Fruit fly (Drosophila melanogaster): ENCODE results near the gene CG5521.

DNA sequence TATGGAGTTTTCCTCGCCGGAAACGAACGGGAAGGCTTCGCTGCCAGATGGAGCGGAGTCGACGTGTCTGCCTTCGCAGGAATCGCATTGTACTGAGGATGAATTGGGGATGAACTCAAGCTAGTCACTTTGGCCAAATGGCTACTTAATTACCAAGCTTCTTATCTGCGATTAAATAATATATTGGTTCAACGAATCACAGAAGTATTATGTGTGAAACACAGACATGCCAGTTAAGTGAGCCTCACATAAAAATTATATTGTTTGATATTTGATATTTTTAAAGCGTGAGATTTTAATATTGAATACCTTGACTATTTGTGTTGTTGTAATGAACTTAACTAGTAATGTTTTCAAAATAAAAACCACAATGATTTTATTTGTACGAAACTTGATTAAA lies 345 bp upstream of the CG5521 start, which contains the start of gene Gr97a:
- TF ChIP-seq rn (GFP tag; IDR thresholded peaks at IDR 0.05) (no peak), EcR (GFP tag; optimal IDR thresholded peaks at IDR 0.05) (no peak), CG9948 (tag; optimal IDR thresholded peaks at IDR 0.05) (no peak)

All from whole organism, pupa.